Worm (Caenorhabditis elegans): ENCODE data around the gene H35B03.1.

H35B03.1 gene

DNA sequence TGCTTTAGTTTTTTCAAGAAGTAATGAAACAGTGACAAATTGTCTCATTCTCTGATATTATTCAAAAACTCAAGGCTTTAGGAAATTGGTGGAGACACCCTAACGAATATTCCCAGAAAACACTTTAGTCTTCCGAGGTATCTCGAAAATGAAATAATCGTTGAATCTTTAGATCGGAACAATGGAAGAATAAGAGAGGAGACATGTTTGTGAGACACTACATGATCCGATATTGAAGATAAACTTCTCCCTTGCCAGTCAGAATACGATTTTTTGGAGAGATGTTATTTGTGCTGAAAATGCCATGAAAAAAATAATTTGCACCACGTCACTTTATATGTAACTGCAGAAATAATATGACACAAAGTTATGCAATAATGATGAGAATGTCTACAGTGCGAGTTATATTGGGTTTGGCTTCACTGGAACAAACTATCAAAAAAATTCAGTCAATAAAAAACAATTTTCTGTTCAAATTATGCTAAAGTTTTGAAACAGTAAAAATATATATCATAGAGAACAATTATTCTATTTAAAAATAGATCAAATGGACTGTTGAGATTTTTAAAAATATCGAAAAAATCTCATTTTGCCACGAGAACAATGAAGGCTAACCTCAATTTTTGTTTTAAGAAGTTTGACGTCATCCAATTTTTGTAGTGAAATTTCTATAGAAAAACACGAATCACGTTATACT, 36.0 kb downstream of the H35B03.1 start (continued):
- TF ChIP-seq hrde-1 (tag; optimal IDR thresholded peaks at IDR 0.05; ENCODE audit: borderline replicate concordance) (no peak), die-1 (tag; optimal IDR thresholded peaks at IDR 0.05) (no peak), aptf-2 (GFP tag; conservative IDR thresholded peaks at IDR 0.05) (no peak), attf-5 (GFP tag; optimal IDR thresholded peaks at IDR 0.05) (no peak)

DNA sequence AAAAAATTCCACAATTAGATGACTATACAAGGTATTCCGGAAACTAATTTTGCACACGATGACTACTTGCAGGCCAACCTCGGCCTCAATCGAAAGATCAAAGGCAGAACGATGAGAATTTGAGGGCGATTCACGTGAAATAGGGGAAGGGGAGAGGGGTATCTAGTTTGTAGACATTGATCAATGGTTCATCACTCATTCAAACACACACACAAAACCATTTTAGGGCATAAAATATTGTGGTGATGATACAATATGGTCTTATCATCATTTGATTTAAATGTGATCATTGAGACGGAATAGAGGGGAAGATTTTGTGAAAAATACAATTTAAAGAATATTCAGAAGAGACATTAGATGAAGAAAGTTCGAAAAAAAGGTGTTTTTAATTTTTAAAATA, 37.4 kb downstream of the H35B03.1 start:
- TF ChIP-seq cebp-1 (GFP tag; IDR thresholded peaks at IDR 0.05) = no peak
- peak; percentile 11 for TF ChIP-seq cebp-1 (tag; optimal IDR thresholded peaks at IDR 0.05)
- peak; percentile 56 for TF ChIP-seq nhr-80 (tag; optimal IDR thresholded peaks at IDR 0.05)
- TF ChIP-seq ekl-4 (GFP tag; IDR thresholded peaks at IDR 0.05) = no peak

DNA sequence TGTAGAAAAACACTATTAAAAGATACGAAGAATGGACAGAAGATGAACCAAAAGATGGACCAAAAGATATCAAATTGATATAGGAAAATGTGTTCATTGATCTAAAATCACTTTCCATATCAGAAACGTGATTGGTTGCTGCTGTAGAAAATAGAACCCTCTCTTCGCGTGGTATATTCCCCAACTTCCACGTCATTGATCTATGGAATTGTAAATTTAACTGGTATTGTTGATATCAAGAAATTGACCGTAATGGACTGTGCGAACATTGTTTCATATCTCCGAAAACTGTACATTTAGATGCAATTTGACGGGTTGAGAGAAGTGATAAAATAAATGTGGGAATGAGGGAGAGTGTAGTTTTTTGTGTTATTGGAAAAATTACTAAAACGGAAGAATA, 39.0 kb downstream of the H35B03.1 start:
- TF ChIP-seq sdz-38 (tag; optimal IDR thresholded peaks at IDR 0.05) = no peak
- TF ChIP-seq dpl-1 (GFP tag; optimal IDR thresholded peaks at IDR 0.05) = no peak
- no peak for TF ChIP-seq lag-1 (GFP tag; IDR thresholded peaks at IDR 0.05)
- no peak for TF ChIP-seq F23B12.7 (tag; optimal IDR thresholded peaks at IDR 0.05; ENCODE audit: insufficient read depth)
- peak; percentile 40 for TF ChIP-seq F22D6.2 (tag; optimal IDR thresholded peaks at IDR 0.05)
- TF ChIP-seq madf-6 (GFP tag; IDR thresholded peaks at IDR 0.05) = no peak
- TF ChIP-seq efl-1 (GFP tag; optimal IDR thresholded peaks at IDR 0.05) = no peak
- no peak for TF ChIP-seq B0336.3 (GFP tag; IDR thresholded peaks at IDR 0.05)
- TF ChIP-seq K12H6.12 (tag; optimal IDR thresholded peaks at IDR 0.05) = no peak
- TF ChIP-seq egrh-3 (GFP tag; IDR thresholded peaks at IDR 0.05) = no peak
- TF ChIP-seq ztf-3 (GFP tag; optimal IDR thresholded peaks at IDR 0.05) = no peak
- no peak for TF ChIP-seq lsl-1 (GFP tag; optimal IDR thresholded peaks at IDR 0.05)
- no peak for TF ChIP-seq mel-28 (tag; optimal IDR thresholded peaks at IDR 0.05; ENCODE audit: borderline replicate concordance)
- TF ChIP-seq pbrm-1 (GFP tag; IDR thresholded peaks at IDR 0.05) = no peak
- TF ChIP-seq nhr-120 (GFP tag; IDR thresholded peaks at IDR 0.05) = no peak
- no peak for TF ChIP-seq bed-1 (GFP tag; IDR thresholded peaks at IDR 0.05)
- TF ChIP-seq chd-7 (tag; optimal IDR thresholded peaks at IDR 0.05) = no peak
- TF ChIP-seq lin-40 (tag; optimal IDR thresholded peaks at IDR 0.05) = peak; percentile 49
- no peak for TF ChIP-seq ceh-79 (tag; optimal IDR thresholded peaks at IDR 0.05)
- TF ChIP-seq let-526 (GFP tag; IDR thresholded peaks at IDR 0.05) = no peak
- TF ChIP-seq ztf-26 (tag; optimal IDR thresholded peaks at IDR 0.05) = peak; percentile 70
- TF ChIP-seq somi-1 (GFP tag; optimal IDR thresholded peaks at IDR 0.05) = peak; percentile 55
- TF ChIP-seq nhr-179 (tag; optimal IDR thresholded peaks at IDR 0.05) = no peak
- TF ChIP-seq F10E7.11 (tag; optimal IDR thresholded peaks at IDR 0.05) = no peak
- no peak for TF ChIP-seq nhr-90 (tag; optimal IDR thresholded peaks at IDR 0.05)
- no peak for TF ChIP-seq Y53F4B.3 (GFP tag; IDR thresholded peaks at IDR 0.05)
- TF ChIP-seq F39B2.1 (GFP tag; IDR thresholded peaks at IDR 0.05) = no peak
- peak; percentile 17 for TF ChIP-seq nhr-80 (tag; optimal IDR thresholded peaks at IDR 0.05)
- TF ChIP-seq athp-1 (tag; optimal IDR thresholded peaks at IDR 0.05) = no peak
- no peak for TF ChIP-seq hmg-20 (GFP tag; IDR thresholded peaks at IDR 0.05)
- TF ChIP-seq atf-7 (tag; optimal IDR thresholded peaks at IDR 0.05) = no peak
- TF ChIP-seq lir-1 (GFP tag; conservative IDR thresholded peaks at IDR 0.05) = no peak
- TF ChIP-seq lsy-27 (tag; optimal IDR thresholded peaks at IDR 0.05; ENCODE audit: borderline replicate concordance, insufficient read depth) = no peak
- TF ChIP-seq nfya-2 (GFP tag; IDR thresholded peaks at IDR 0.05) = no peak

Data from whole organism, young adult.